Fruit fly (Drosophila melanogaster) whole organism, adult: ENCODE data around the gene gfzf.

Source experiments
- CG11617 ChIP-seq: fragments of 200-800 bp; sonication (Bioruptor generic); optimal IDR thresholded peaks from 2 replicates; lab custom pipeline; 2017; ENCODE audit warnings: mild to moderate bottlenecking, missing biosample characterization, missing genetic modification reagents, missing genetic modification characterization
- CG12768 ChIP-seq: fragments of 200-800 bp; sonication (Bioruptor generic); optimal IDR thresholded peaks from 2 replicates; lab custom pipeline; 2017; ENCODE audit warnings: missing biosample characterization, missing genetic modification characterization, mild to moderate bottlenecking, moderate library complexity, missing genetic modification reagents
- CG1620 ChIP-seq: fragments of 200-800 bp; sonication (Bioruptor generic); optimal IDR thresholded peaks from 2 replicates; lab custom pipeline; 2016; ENCODE audit warnings: missing biosample characterization, missing genetic modification characterization
- CG5204 ChIP-seq: fragments of 200-800 bp; sonication (Bioruptor generic); optimal IDR thresholded peaks from 2 replicates; lab custom pipeline; 2016; ENCODE audit warnings: missing biosample characterization, missing genetic modification characterization
- CG7045 ChIP-seq: fragments of 200-800 bp; sonication (Bioruptor generic); optimal IDR thresholded peaks from 2 replicates; lab custom pipeline; 2017; ENCODE audit warnings: missing biosample characterization, mild to moderate bottlenecking, missing genetic modification characterization
- Clk ChIP-seq: fragments of 200-800 bp; sonication (Bioruptor generic); optimal IDR thresholded peaks from 2 replicates; lab custom pipeline; 2017; ENCODE audit warnings: missing biosample characterization, missing genetic modification characterization
- Crg-1 ChIP-seq: fragments of 200-800 bp; sonication (Bioruptor generic); optimal IDR thresholded peaks from 2 replicates; lab custom pipeline; 2016; ENCODE audit warnings: missing biosample characterization, missing genetic modification characterization
- bab1 ChIP-seq: fragments of 200-800 bp; sonication (Bioruptor generic); optimal IDR thresholded peaks from 3 replicates; lab custom pipeline; 2019; ENCODE audit warnings: missing biosample characterization, mild to moderate bottlenecking, missing genetic modification characterization, moderate library complexity
- kay ChIP-seq: fragments of 200-800 bp; sonication (Bioruptor generic); peaks from one replicate; lab custom pipeline; 2016; ENCODE audit warnings: missing biosample characterization, missing genetic modification characterization, borderline replicate concordance
- ovo ChIP-seq: fragments of 200-800 bp; sonication (Bioruptor generic); optimal IDR thresholded peaks from 2 replicates; lab custom pipeline; 2016; ENCODE audit warnings: missing biosample characterization, missing genetic modification characterization
- pad ChIP-seq: fragments of 200-800 bp; sonication (Bioruptor generic); optimal IDR thresholded peaks from 3 replicates; lab custom pipeline; 2017; ENCODE audit warnings: missing biosample characterization, missing genetic modification characterization, mild to moderate bottlenecking, moderate library complexity, missing genetic modification reagents
- tj ChIP-seq: fragments of 200-800 bp; sonication (Bioruptor generic); optimal IDR thresholded peaks from 3 replicates; lab custom pipeline; 2017; ENCODE audit warnings: missing biosample characterization, mild to moderate bottlenecking, missing genetic modification characterization, moderate library complexity

dm6 chr3R:7131260-7131659 lies 19.5 kb downstream of the gfzf start, which contains the start of gene CG31493:
- TF ChIP-seq bab1 (GFP tag; lab: Kevin White, UChicago), result no peak
- TF ChIP-seq CG11617 (GFP tag; lab: Kevin White, UChicago), result no peak
- no peak for TF ChIP-seq Clk (GFP tag; lab: Kevin White, UChicago)
- no peak for TF ChIP-seq CG12768 (GFP tag; lab: Kevin White, UChicago)
- TF ChIP-seq CG1620 (GFP tag; lab: Kevin White, UChicago), result no peak
- TF ChIP-seq ovo (GFP tag; lab: Kevin White, UChicago), result no peak
- no peak for TF ChIP-seq tj
- no peak for TF ChIP-seq pad (GFP tag; lab: Kevin White, UChicago)
- TF ChIP-seq Crg-1 (GFP tag; lab: Kevin White, UChicago), result no peak
- TF ChIP-seq kay, result no peak
- no peak for TF ChIP-seq CG7045 (GFP tag; lab: Kevin White, UChicago)
- TF ChIP-seq CG5204, result no peak
